Worm (Caenorhabditis elegans) whole organism, L4 larva: ENCODE measurements around the gene osm-9.

Experiments
- F49E8.2 ChIP-seq: sonication (generic microtip); optimal IDR thresholded peaks from 2 replicates; lab custom pipeline; 2016; ENCODE audit warnings: missing compliant biosample characterization, mild to moderate bottlenecking, missing genetic modification characterization, borderline replicate concordance
- T20F7.1 ChIP-seq: fragments of 200-800 bp; sonication (Bioruptor generic); optimal IDR thresholded peaks from 2 replicates; lab custom pipeline; 2018; ENCODE audit warnings: mild to moderate bottlenecking, missing genetic modification characterization, missing compliant biosample characterization
- T26A8.4 ChIP-seq: fragments of 200-800 bp; sonication (Bioruptor generic); IDR thresholded peaks from 2 replicates; pipeline ENCODE4 v1.3.6; 2022; ENCODE audit warnings: missing genetic modification characterization, missing compliant biosample characterization
- Y5F2A.4 ChIP-seq: fragments of 200-800 bp; sonication (Bioruptor generic); optimal IDR thresholded peaks from 2 replicates; lab custom pipeline; 2018; ENCODE audit warnings: mild to moderate bottlenecking, missing genetic modification characterization, missing compliant biosample characterization
- ZK546.5 ChIP-seq, 2 experiments: sonication (generic microtip); optimal IDR thresholded peaks; 2 replicates each; lab custom pipeline; 2017; ENCODE audit warnings: missing biosample characterization in 2 of 2, missing genetic modification characterization in 2 of 2
- aly-2 ChIP-seq: sonication (generic microtip); optimal IDR thresholded peaks from 2 replicates; lab custom pipeline; 2018; ENCODE audit warnings: missing biosample characterization, missing genetic modification characterization
- arid-1 ChIP-seq: fragments of 200-800 bp; sonication (Bioruptor generic); conservative IDR thresholded peaks from 2 replicates; pipeline ENCODE4 v1.3.6; 2022; ENCODE audit warnings: missing genetic modification reagents, missing genetic modification characterization, missing compliant biosample characterization
- ceh-32 ChIP-seq: sonication (generic microtip); optimal IDR thresholded peaks from 2 replicates; lab custom pipeline; 2016; ENCODE audit warnings: mild to moderate bottlenecking, missing genetic modification characterization, missing compliant biosample characterization; ENCODE audit not compliant: poor library complexity
- ceh-44 ChIP-seq: fragments of 200-800 bp; sonication (Bioruptor generic); IDR thresholded peaks from 2 replicates; pipeline ENCODE4 v1.3.6; 2022; ENCODE audit warnings: missing genetic modification reagents, missing genetic modification characterization, missing compliant biosample characterization
- ceh-82 ChIP-seq: sonication (generic microtip); optimal IDR thresholded peaks from 2 replicates; lab custom pipeline; 2017; ENCODE audit warnings: missing biosample characterization, missing genetic modification characterization
- cey-2 ChIP-seq: sonication (generic microtip); optimal IDR thresholded peaks from 3 replicates; lab custom pipeline; 2017; ENCODE audit warnings: missing genetic modification characterization, mild to moderate bottlenecking, missing compliant biosample characterization, antibody characterized with exemption, borderline replicate concordance; ENCODE audit not compliant: insufficient read depth
- ctbp-1 ChIP-seq: fragments of 200-800 bp; sonication (Bioruptor generic); IDR thresholded peaks from 2 replicates; pipeline ENCODE4 v1.3.6; 2022; ENCODE audit warnings: missing genetic modification reagents, missing genetic modification characterization, missing compliant biosample characterization
- daf-12 ChIP-seq: fragments of 150-350 bp; optimal IDR thresholded peaks from 2 replicates; lab custom pipeline; 2014; ENCODE audit warnings: missing biosample characterization, missing genetic modification reagents, missing genetic modification characterization
- daf-16 ChIP-seq, 3 experiments: sonication (generic microtip); optimal IDR thresholded peaks; 2 replicates each; lab custom pipeline; 2016 to 2017; ENCODE audit warnings: missing genetic modification characterization in 3 of 3, missing genetic modification reagents in 3 of 3, mild to moderate bottlenecking in 2 of 3, missing compliant biosample characterization in 2 of 3, missing biosample characterization in 1 of 3, moderate library complexity in 1 of 3
- dmd-6 ChIP-seq: fragments of 200-800 bp; sonication (Bioruptor generic); IDR thresholded peaks from 2 replicates; pipeline ENCODE4 v1.3.6; 2022; ENCODE audit warnings: missing genetic modification reagents, missing genetic modification characterization, missing compliant biosample characterization
- dmd-8 ChIP-seq: fragments of 200-800 bp; sonication (Bioruptor generic); IDR thresholded peaks from 2 replicates; pipeline ENCODE4 v1.3.6; 2022; ENCODE audit warnings: missing genetic modification characterization, missing compliant biosample characterization
- dmd-9 ChIP-seq: fragments of 200-800 bp; sonication (Bioruptor generic); IDR thresholded peaks from 2 replicates; pipeline ENCODE4 v1.3.6; 2022; ENCODE audit warnings: missing genetic modification reagents, missing genetic modification characterization, missing compliant biosample characterization
- fos-1 ChIP-seq: fragments of 150-350 bp; optimal IDR thresholded peaks from 2 replicates; lab custom pipeline; 2014; ENCODE audit warnings: missing biosample characterization, missing genetic modification characterization
- gei-8 ChIP-seq: fragments of 200-800 bp; sonication (Bioruptor generic); optimal IDR thresholded peaks from 2 replicates; lab custom pipeline; 2018; ENCODE audit warnings: mild to moderate bottlenecking, missing genetic modification characterization, missing compliant biosample characterization
- hlh-11 ChIP-seq: fragments of 200-800 bp; sonication (Bioruptor generic); optimal IDR thresholded peaks from 2 replicates; lab custom pipeline; 2018; ENCODE audit warnings: mild to moderate bottlenecking, missing genetic modification characterization, missing compliant biosample characterization
- hlh-30 ChIP-seq: sonication (generic microtip); optimal IDR thresholded peaks from 2 replicates; lab custom pipeline; 2017; ENCODE audit warnings: antibody characterized with exemption, mild to moderate bottlenecking, missing genetic modification characterization, missing compliant biosample characterization; ENCODE audit not compliant: insufficient read depth
- lim-7 ChIP-seq: fragments of 200-800 bp; sonication (Bioruptor generic); IDR thresholded peaks from 2 replicates; pipeline ENCODE4 v1.3.6; 2022; ENCODE audit warnings: missing genetic modification characterization, missing compliant biosample characterization
- lin-15B ChIP-seq: fragments of 150-350 bp; sonication (generic microtip); optimal IDR thresholded peaks from 3 replicates; lab custom pipeline; 2014; ENCODE audit warnings: missing biosample characterization, missing genetic modification characterization
- lin-39 ChIP-seq: fragments of 150-350 bp; optimal IDR thresholded peaks from 2 replicates; lab custom pipeline; 2014; ENCODE audit warnings: missing biosample characterization, missing genetic modification reagents, missing genetic modification characterization
- lir-3 ChIP-seq: sonication (generic microtip); optimal IDR thresholded peaks from 2 replicates; lab custom pipeline; 2016; ENCODE audit warnings: mild to moderate bottlenecking, missing genetic modification characterization, missing compliant biosample characterization
- lsy-2 ChIP-seq, 2 experiments: fragments of 150-350 bp in 1 of 2; sonication (generic microtip) in 1 of 2; optimal IDR thresholded peaks; 2 replicates each; lab custom pipeline; 2014 to 2017; ENCODE audit warnings: missing biosample characterization in 2 of 2, missing genetic modification characterization in 2 of 2
- madf-5 ChIP-seq, 2 experiments: fragments of 200-800 bp; sonication (Bioruptor generic); IDR thresholded peaks; 2 replicates each; pipeline ENCODE4 v1.3.6; 2022; ENCODE audit warnings: missing compliant biosample characterization in 2 of 2, missing genetic modification characterization in 2 of 2
- madf-9 ChIP-seq: fragments of 200-800 bp; sonication (Bioruptor generic); conservative IDR thresholded peaks from 2 replicates; pipeline ENCODE4 v1.3.6; 2022; ENCODE audit warnings: missing genetic modification reagents, missing genetic modification characterization, missing compliant biosample characterization
- mdl-1 ChIP-seq, 2 experiments: fragments of 150-350 bp in 1 of 2; sonication (generic microtip) in 1 of 2; optimal IDR thresholded peaks; 2 replicates each; lab custom pipeline; 2014 to 2017; ENCODE audit warnings: missing biosample characterization in 2 of 2, missing genetic modification characterization in 2 of 2
- mdt-29 ChIP-seq: fragments of 200-800 bp; sonication (Bioruptor generic); IDR thresholded peaks from 2 replicates; pipeline ENCODE4 v1.3.6; 2022; ENCODE audit warnings: missing genetic modification reagents, missing genetic modification characterization, missing compliant biosample characterization
- mes-2 ChIP-seq: sonication (generic microtip); optimal IDR thresholded peaks from 2 replicates; lab custom pipeline; 2016; ENCODE audit warnings: missing genotype, mild to moderate bottlenecking, missing genetic modification characterization, missing compliant biosample characterization; ENCODE audit not compliant: poor library complexity, severe bottlenecking
- nhr-102 ChIP-seq: sonication (generic microtip); optimal IDR thresholded peaks from 2 replicates; lab custom pipeline; 2016; ENCODE audit warnings: mild to moderate bottlenecking, missing genetic modification characterization, moderate library complexity, missing compliant biosample characterization
- nhr-11 ChIP-seq: fragments of 150-350 bp; optimal IDR thresholded peaks from 2 replicates; lab custom pipeline; 2014; ENCODE audit warnings: missing biosample characterization, missing genetic modification characterization
- nhr-111 ChIP-seq: fragments of 200-800 bp; sonication (Bioruptor generic); optimal IDR thresholded peaks from 2 replicates; lab custom pipeline; 2018; ENCODE audit warnings: mild to moderate bottlenecking, missing genetic modification characterization, missing compliant biosample characterization
- nhr-25 ChIP-seq: sonication (generic microtip); optimal IDR thresholded peaks from 2 replicates; lab custom pipeline; 2017; ENCODE audit warnings: missing genetic modification characterization, mild to moderate bottlenecking, missing compliant biosample characterization, antibody characterized with exemption, moderate library complexity, borderline replicate concordance; ENCODE audit not compliant: insufficient read depth
- nhr-28 ChIP-seq: fragments of 150-350 bp; optimal IDR thresholded peaks from 2 replicates; lab custom pipeline; 2014; ENCODE audit warnings: missing biosample characterization, missing genetic modification characterization
- nhr-41 ChIP-seq: fragments of 200-800 bp; sonication (Bioruptor generic); IDR thresholded peaks from 2 replicates; pipeline ENCODE4 v1.3.6; 2022; ENCODE audit warnings: missing genetic modification reagents, missing genetic modification characterization, missing compliant biosample characterization
- nhr-6 ChIP-seq: fragments of 150-350 bp; optimal IDR thresholded peaks from 2 replicates; lab custom pipeline; 2014; ENCODE audit warnings: missing biosample characterization, missing genetic modification characterization
- pha-4 ChIP-seq, 2 experiments: fragments of 150-350 bp in 1 of 2; fragments of 200-800 bp in 1 of 2; sonication (Bioruptor generic) in 1 of 2; IDR thresholded peaks in 1 of 2; optimal IDR thresholded peaks in 1 of 2; 2 replicates each; pipeline versions ENCODE4 v1.3.6 to Lab custom; 2014 to 2022; ENCODE audit warnings: missing genetic modification characterization in 2 of 2, missing genetic modification reagents in 2 of 2, missing biosample characterization in 1 of 2, missing compliant biosample characterization in 1 of 2
- rbr-2 ChIP-seq: sonication (generic microtip); optimal IDR thresholded peaks from 2 replicates; lab custom pipeline; 2016; ENCODE audit warnings: missing genotype, missing genetic modification characterization, missing compliant biosample characterization
- saeg-2 ChIP-seq: fragments of 200-800 bp; sonication (Bioruptor generic); IDR thresholded peaks from 2 replicates; pipeline ENCODE4 v1.3.6; 2022; ENCODE audit warnings: missing genetic modification reagents, missing genetic modification characterization, missing compliant biosample characterization
- spr-1 ChIP-seq: sonication (generic microtip); optimal IDR thresholded peaks from 2 replicates; lab custom pipeline; 2016; ENCODE audit warnings: mild to moderate bottlenecking, missing genetic modification characterization, missing compliant biosample characterization
- tag-97 ChIP-seq: fragments of 200-800 bp; sonication (Bioruptor generic); IDR thresholded peaks from 2 replicates; pipeline ENCODE4 v1.3.6; 2022; ENCODE audit warnings: missing genetic modification characterization, missing compliant biosample characterization
- unc-130 ChIP-seq: sonication (generic microtip); optimal IDR thresholded peaks from 2 replicates; lab custom pipeline; 2016; ENCODE audit warnings: missing genetic modification reagents, missing genetic modification characterization, missing compliant biosample characterization
- unc-39 ChIP-seq: sonication (generic microtip); optimal IDR thresholded peaks from 2 replicates; lab custom pipeline; 2017; ENCODE audit warnings: missing biosample characterization, missing genetic modification characterization
- vab-7 ChIP-seq: fragments of 200-800 bp; sonication (Bioruptor generic); IDR thresholded peaks from 2 replicates; pipeline ENCODE4 v1.3.6; 2022; ENCODE audit warnings: missing genetic modification reagents, missing genetic modification characterization, missing compliant biosample characterization
- zfp-2 ChIP-seq: sonication (generic microtip); optimal IDR thresholded peaks from 2 replicates; lab custom pipeline; 2016; ENCODE audit warnings: mild to moderate bottlenecking, missing genetic modification characterization, missing compliant biosample characterization
- zip-11 ChIP-seq: fragments of 200-800 bp; sonication (Bioruptor generic); IDR thresholded peaks from 2 replicates; pipeline ENCODE4 v1.3.6; 2022; ENCODE audit warnings: missing genetic modification characterization, missing compliant biosample characterization

Gene osm-9

DNA sequence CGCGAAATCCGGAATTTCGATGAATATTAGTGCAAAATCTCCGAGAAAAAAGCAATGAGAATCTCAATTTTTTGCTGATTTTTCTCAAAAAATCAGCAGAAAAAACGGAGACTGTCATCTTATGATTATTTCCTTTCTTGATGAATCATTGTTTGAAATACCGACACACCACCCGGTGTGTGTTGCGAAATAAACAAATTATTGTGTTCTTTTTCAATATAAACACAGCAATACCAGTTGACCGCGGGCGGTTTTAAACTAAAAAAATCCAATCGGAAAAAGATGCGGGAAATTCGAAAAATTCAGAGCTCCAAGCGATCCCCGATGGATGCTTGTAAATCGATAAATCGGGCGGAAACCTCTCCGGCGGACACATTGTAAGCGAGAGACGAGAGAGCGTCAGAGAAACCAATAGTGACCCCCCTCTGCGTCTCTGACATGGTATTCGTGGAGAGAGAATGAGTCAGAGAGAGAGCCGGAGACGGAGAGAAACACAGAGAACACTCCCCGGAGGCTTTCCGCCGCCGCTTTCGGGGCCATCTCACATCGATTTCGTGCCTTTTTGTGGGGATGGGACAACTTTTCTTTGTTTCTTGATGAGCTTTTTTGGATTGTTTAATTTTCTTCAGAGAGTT is 41.7 kb downstream of the osm-9 start (continued):
- TF ChIP-seq nhr-11 (tag; lab: Kevin White, UChicago) (no peak), unc-39 (tag; lab: Kevin White, UChicago) (no peak), unc-130 (GFP tag; lab: Kevin White, UChicago) (no peak), lsy-2 (tag; optimal IDR thresholded peaks at IDR 0.05; lab: Kevin White, UChicago) (peak in 1 of 2 experiments; percentile 64), nhr-6 (tag; lab: Kevin White, UChicago) (no peak), nhr-28 (peak; percentile 18), lin-39 (no peak), F49E8.2 (tag; lab: Kevin White, UChicago) (no peak), lim-7 (GFP tag; lab: Robert Waterston, UW) (0 out of 2 replicates have a peak, but pooled peaks have one; percentile 33), Y5F2A.4 (GFP tag; lab: Kevin White, UChicago) (no peak), ctbp-1 (GFP tag; lab: Robert Waterston, UW) (0 out of 2 replicates have a peak, but pooled peaks have one; percentile 26), arid-1 (GFP tag; lab: Robert Waterston, UW) (no peak), fos-1 (tag; lab: Kevin White, UChicago) (no peak), nhr-25 (tag; lab: Kevin White, UChicago) (no peak), zfp-2 (tag; lab: Kevin White, UChicago) (no peak), daf-16 (GFP tag; optimal IDR thresholded peaks at IDR 0.05; lab: Kevin White, UChicago) (no peak), daf-16 (tag; optimal IDR thresholded peaks at IDR 0.05; lab: Kevin White, UChicago) (no peak), hlh-30 (tag; lab: Kevin White, UChicago) (peak; percentile 60), spr-1 (tag; lab: Kevin White, UChicago) (no peak), vab-7 (GFP tag; lab: Robert Waterston, UW) (no peak), lin-15B (no peak), tag-97 (GFP tag; lab: Robert Waterston, UW) (no peak), aly-2 (no peak), rbr-2 (tag; lab: Kevin White, UChicago) (peak; percentile 63), daf-12 (tag; lab: Kevin White, UChicago) (no peak), ceh-82 (tag; lab: Kevin White, UChicago) (no peak), saeg-2 (GFP tag; lab: Robert Waterston, UW) (no peak), ZK546.5 (tag; optimal IDR thresholded peaks at IDR 0.05; lab: Kevin White, UChicago) (no peak), mes-2 (tag; lab: Kevin White, UChicago) (peak; percentile 68), T20F7.1 (GFP tag; lab: Kevin White, UChicago) (no peak), pha-4 (GFP tag; IDR thresholded peaks at IDR 0.05; lab: Robert Waterston, UW) (no peak), pha-4 (tag; optimal IDR thresholded peaks at IDR 0.05; lab: Kevin White, UChicago) (no peak), madf-5 (GFP tag; IDR thresholded peaks at IDR 0.05; lab: Robert Waterston, UW) (no peak), nhr-111 (no peak), lir-3 (tag; lab: Kevin White, UChicago) (no peak), madf-9 (GFP tag; lab: Robert Waterston, UW) (no peak), dmd-8 (GFP tag; lab: Robert Waterston, UW) (no peak), zip-11 (GFP tag; lab: Robert Waterston, UW) (no peak), dmd-9 (no peak), dmd-6 (GFP tag; lab: Robert Waterston, UW) (peak; percentile 36; the same call in 1 of the 2 replicates), ceh-44 (0 out of 2 replicates have a peak, but pooled peaks have one; percentile 6), mdt-29 (GFP tag; lab: Robert Waterston, UW) (no peak), T26A8.4 (GFP tag; lab: Robert Waterston, UW) (0 out of 2 replicates have a peak, but pooled peaks have one; percentile 12), gei-8 (GFP tag; lab: Kevin White, UChicago) (no peak), mdl-1 (tag; optimal IDR thresholded peaks at IDR 0.05; lab: Kevin White, UChicago) (peak in 1 of 2 experiments; percentile 13), ceh-32 (tag; lab: Kevin White, UChicago) (no peak), nhr-41 (GFP tag; lab: Robert Waterston, UW) (no peak), cey-2 (tag; lab: Kevin White, UChicago) (no peak), hlh-11 (tag; lab: Kevin White, UChicago) (peak; percentile 51), nhr-102 (no peak)
